Fruit fly (Drosophila melanogaster): ENCODE results near the gene CG10077.

Gene CG10077

dm6 chr3L:6964488-6965152, 8.9 kb upstream of the CG10077 start, which contains the start of gene sgl (continued):
- TF ChIP-seq CG10979 (tag; optimal IDR thresholded peaks at IDR 0.05) (peak; percentile 22), run (tag; optimal IDR thresholded peaks at IDR 0.05) (no peak), CG3065 (GFP tag; optimal IDR thresholded peaks at IDR 0.05) (no peak), CG34422 (GFP tag; IDR thresholded peaks at IDR 0.05) (peak; percentile 91), CG30431 (GFP tag; optimal IDR thresholded peaks at IDR 0.05) (no peak), CG10565 (GFP tag; optimal IDR thresholded peaks at IDR 0.05) (no peak), MBD-R2 (GFP tag; IDR thresholded peaks at IDR 0.05) (no peak), zfh1 (GFP tag; IDR thresholded peaks at IDR 0.05) (peak; percentile 36; the same call in 1 of the 3 replicates), stc (GFP tag; IDR thresholded peaks at IDR 0.05) (peak; percentile 60; the same call in 1 of the 2 replicates), CG12942 (GFP tag; optimal IDR thresholded peaks at IDR 0.05) (no peak), CG8281 (tag; optimal IDR thresholded peaks at IDR 0.05) (no peak), nerfin-2 (GFP tag; IDR thresholded peaks at IDR 0.05; ENCODE audit: partially characterized antibody) (peak; percentile 27; the same call in 1 of the 2 replicates), CG1792 (GFP tag; optimal IDR thresholded peaks at IDR 0.05) (no peak), CG9876 (GFP tag; optimal IDR thresholded peaks at IDR 0.05) (peak; percentile 16), fd96Cb (tag; optimal IDR thresholded peaks at IDR 0.05) (no peak), CG12219 (GFP tag; optimal IDR thresholded peaks at IDR 0.05) (no peak), pita (GFP tag; optimal IDR thresholded peaks at IDR 0.05) (no peak), CG12391 (tag; optimal IDR thresholded peaks at IDR 0.05) (peak; percentile 48), Doc3 (GFP tag; IDR thresholded peaks at IDR 0.05; ENCODE audit: partially characterized antibody) (peak; percentile 43; the same call in 1 of the 3 replicates), CG8944 (GFP tag; optimal IDR thresholded peaks at IDR 0.05) (no peak), slp2 (GFP tag; optimal IDR thresholded peaks at IDR 0.05) (no peak), Doc2 (GFP tag; IDR thresholded peaks at IDR 0.05) (no peak), CG10267 (tag; optimal IDR thresholded peaks at IDR 0.05) (peak; percentile 70), peb (GFP tag; IDR thresholded peaks at IDR 0.05) (no peak), esg (GFP tag; conservative IDR thresholded peaks at IDR 0.05) (no peak), Sox102F (GFP tag; optimal IDR thresholded peaks at IDR 0.05) (no peak), CG5245 (GFP tag; optimal IDR thresholded peaks at IDR 0.05) (no peak), CG15479 (GFP tag; optimal IDR thresholded peaks at IDR 0.05) (peak; percentile 42), exex (tag; optimal IDR thresholded peaks at IDR 0.05) (peak; percentile 19), GATAe (GFP tag; conservative IDR thresholded peaks at IDR 0.05) (no peak), oc (tag; optimal IDR thresholded peaks at IDR 0.05) (peak; percentile 25), CG4328 (GFP tag; optimal IDR thresholded peaks at IDR 0.05) (no peak), CG14860 (GFP tag; IDR thresholded peaks at IDR 0.05; ENCODE audit: partially characterized antibody) (no peak), corto (GFP tag; optimal IDR thresholded peaks at IDR 0.05) (no peak), CG12659 (GFP tag; optimal IDR thresholded peaks at IDR 0.05) (peak; percentile 66), Tbp (GFP tag; optimal IDR thresholded peaks at IDR 0.05) (no peak), gcm2 (GFP tag; optimal IDR thresholded peaks at IDR 0.05) (no peak), Hr51 (GFP tag; optimal IDR thresholded peaks at IDR 0.05) (peak; percentile 20 to 31), sens-2 (GFP tag; IDR thresholded peaks at IDR 0.05) (peak; percentile 47), CG4404 (GFP tag; IDR thresholded peaks at IDR 0.05) (no peak), CG32532 (GFP tag; IDR thresholded peaks at IDR 0.05) (peak; percentile 41), NC2α (GFP tag; optimal IDR thresholded peaks at IDR 0.05) (peak; percentile 30), crol (GFP tag; IDR thresholded peaks at IDR 0.05) (no peak; the same call in 1 of the 2 replicates), Trl (optimal IDR thresholded peaks at IDR 0.05) (peak in 1 of 2 experiments; percentile 55), Trl (GFP tag; optimal IDR thresholded peaks at IDR 0.05) (no peak), YL-1 (GFP tag; optimal IDR thresholded peaks at IDR 0.05) (peak; percentile 43), prd (optimal IDR thresholded peaks at IDR 0.05) (no peak), prd (GFP tag; IDR thresholded peaks at IDR 0.05) (no peak), ham (GFP tag; IDR thresholded peaks at IDR 0.05) (no peak), Poxn (GFP tag; IDR thresholded peaks at IDR 0.05) (no peak)

All from whole organism, embryonic.